Worm (Caenorhabditis elegans): Measurements from ENCODE around the gene mtrr-1.

DNA sequence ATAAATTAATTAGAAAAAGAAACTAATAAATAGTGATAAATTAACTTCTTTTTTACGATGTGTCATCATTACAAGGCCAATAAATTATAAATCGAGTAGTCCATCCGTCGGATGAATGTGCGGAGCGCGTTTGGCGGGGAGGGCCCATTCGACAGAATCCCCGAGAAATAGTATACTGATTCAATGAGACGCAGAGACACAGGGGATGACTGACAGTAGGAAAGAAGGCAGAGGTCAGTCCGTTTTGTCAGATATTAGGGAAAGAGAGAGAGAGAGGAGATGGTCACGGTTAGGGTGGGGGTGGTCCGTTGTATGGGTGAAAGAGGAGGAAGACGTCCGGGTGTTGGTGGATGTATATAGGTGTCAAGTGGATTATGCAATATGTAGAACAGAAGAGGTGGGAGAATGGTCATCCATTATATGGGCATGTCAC lies 22.9 kb downstream of the mtrr-1 start:
- no peak for TF ChIP-seq ztf-4 (tag; optimal IDR thresholded peaks at IDR 0.05)
- TF ChIP-seq unc-62 (GFP tag; optimal IDR thresholded peaks at IDR 0.05) = no peak
- no peak for TF ChIP-seq C34B4.2 (tag; optimal IDR thresholded peaks at IDR 0.05)

Measured in whole organism, L1 larva.